Fruit fly (Drosophila melanogaster): Measurements from ENCODE around the gene t-Grip91.

t-Grip91 gene

dm6 chr2L:15770978-15771377 lies 12.9 kb upstream of the t-Grip91 start, which contains the start of gene Ku80 (continued):
- peak; percentile 72 for TF ChIP-seq Bgb (GFP tag; IDR thresholded peaks at IDR 0.05; ENCODE audit: partially characterized antibody)
- peak; percentile 80 for TF ChIP-seq E2f2 (GFP tag; IDR thresholded peaks at IDR 0.05)
- no peak for TF ChIP-seq dmrt11E (tag; optimal IDR thresholded peaks at IDR 0.05)
- peak; percentile 47; the same call in 1 of the 3 replicates for TF ChIP-seq Doc3 (GFP tag; IDR thresholded peaks at IDR 0.05; ENCODE audit: partially characterized antibody)
- TF ChIP-seq Lpt (GFP tag; optimal IDR thresholded peaks at IDR 0.05), result no peak

dm6 chr2L:15773013-15773412 lies 10.9 kb upstream of the t-Grip91 start, which contains the start of gene CG31826:
Gene CG31826 (minus strand): TSS chr2L:15773113.
- TF ChIP-seq tap (tag; optimal IDR thresholded peaks at IDR 0.05), result no peak
- no peak for TF ChIP-seq Scr (GFP tag; IDR thresholded peaks at IDR 0.05; ENCODE audit: partially characterized antibody)
- no peak for TF ChIP-seq sima (GFP tag; optimal IDR thresholded peaks at IDR 0.05)
- no peak for TF ChIP-seq CG2712 (tag; optimal IDR thresholded peaks at IDR 0.05)
- no peak for TF ChIP-seq Hsf (GFP tag; optimal IDR thresholded peaks at IDR 0.05)
- no peak for TF ChIP-seq eyg (GFP tag; optimal IDR thresholded peaks at IDR 0.05)
- no peak for TF ChIP-seq caup (GFP tag; optimal IDR thresholded peaks at IDR 0.05; ENCODE audit: severe bottlenecking)
- no peak for TF ChIP-seq gcm2 (GFP tag; optimal IDR thresholded peaks at IDR 0.05)
- TF ChIP-seq CG8765 (GFP tag; IDR thresholded peaks at IDR 0.05), result no peak
- no peak for TF ChIP-seq CG6813 (GFP tag; optimal IDR thresholded peaks at IDR 0.05)
- TF ChIP-seq gcm (GFP tag; optimal IDR thresholded peaks at IDR 0.05), result no peak
- no peak for TF ChIP-seq Hmx (GFP tag; optimal IDR thresholded peaks at IDR 0.05)
- TF ChIP-seq zen2 (GFP tag; IDR thresholded peaks at IDR 0.05; ENCODE audit: partially characterized antibody), result no peak
- TF ChIP-seq jigr1 (GFP tag; IDR thresholded peaks at IDR 0.05), result no peak

- TF ChIP-seq hb (GFP tag; IDR thresholded peaks at IDR 0.05; ENCODE audit: partially characterized antibody) (no peak), ssp (GFP tag; IDR thresholded peaks at IDR 0.05) (no peak), dan (GFP tag; IDR thresholded peaks at IDR 0.05) (no peak), grn (GFP tag; optimal IDR thresholded peaks at IDR 0.05) (no peak), MTF-1 (GFP tag; optimal IDR thresholded peaks at IDR 0.05; ENCODE audit: borderline replicate concordance) (no peak), bbx (GFP tag; IDR thresholded peaks at IDR 0.05; ENCODE audit: partially characterized antibody) (no peak), gt (GFP tag; IDR thresholded peaks at IDR 0.05) (no peak), CG15479 (GFP tag; optimal IDR thresholded peaks at IDR 0.05) (no peak), mld (GFP tag; IDR thresholded peaks at IDR 0.05; ENCODE audit: partially characterized antibody) (no peak), CG10431 (GFP tag; optimal IDR thresholded peaks at IDR 0.05) (no peak), nerfin-1 (tag; optimal IDR thresholded peaks at IDR 0.05) (no peak)
These were observed 7.1 kb upstream of the t-Grip91 start, which contains the start of gene CG43760 for dm6 chr2L:15776752-15777151. Gene CG43760 (minus strand): TSS chr2L:15776852.

DNA sequence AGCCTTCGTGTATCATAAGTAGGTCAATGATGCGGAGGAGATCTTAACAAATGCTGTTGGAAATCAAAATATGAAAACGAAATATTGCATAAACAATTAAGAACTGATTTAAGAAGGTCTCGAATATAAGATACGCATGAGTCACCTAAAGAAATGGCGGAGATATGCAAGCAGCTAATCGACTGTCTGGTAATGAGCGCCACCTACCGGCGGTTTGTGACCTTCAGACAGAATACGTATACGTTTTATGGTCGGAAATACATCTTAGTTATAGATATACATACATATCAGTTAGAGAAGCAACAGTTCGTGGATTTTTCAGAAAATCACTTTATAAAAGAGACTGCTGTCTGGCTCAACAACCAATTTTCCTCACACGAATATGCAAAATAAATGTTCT lies 889 bp upstream of the t-Grip91 start:
- TF ChIP-seq CTCF (GFP tag; optimal IDR thresholded peaks at IDR 0.05) (peak; percentile 73), CG3065 (GFP tag; optimal IDR thresholded peaks at IDR 0.05) (no peak)

dm6 chr2L:15796300-15796699 lies 12.4 kb downstream of the t-Grip91 start:
- TF ChIP-seq abd-A (tag; optimal IDR thresholded peaks at IDR 0.05) (peak; percentile 90), hbn (GFP tag; IDR thresholded peaks at IDR 0.05; ENCODE audit: partially characterized antibody) (no peak), CG17328 (GFP tag; IDR thresholded peaks at IDR 0.05) (no peak), CG16813 (GFP tag; IDR thresholded peaks at IDR 0.05; ENCODE audit: partially characterized antibody) (no peak)
